Worm (Caenorhabditis elegans): ENCODE data around the gene Y53F4B.5.

DNA sequence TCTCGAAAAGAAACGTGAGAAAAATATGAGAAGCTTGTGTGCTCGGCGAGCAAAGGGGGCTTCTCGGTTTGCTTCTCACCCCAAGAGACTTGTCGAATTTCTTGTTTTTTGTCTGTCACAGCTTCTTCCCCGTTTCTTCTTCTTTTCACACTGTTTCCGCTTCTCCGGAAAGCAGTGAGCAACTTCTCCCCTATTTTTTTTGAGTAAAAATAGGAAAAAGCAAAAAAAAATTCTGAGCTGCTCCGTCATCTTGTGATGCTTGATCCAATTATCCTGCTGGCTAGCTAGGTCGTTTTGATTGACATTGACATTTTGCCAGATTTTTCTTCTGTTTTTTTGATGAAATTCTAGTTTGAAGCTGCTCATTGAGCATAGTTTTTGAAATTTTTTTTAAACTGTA lies 30.6 kb upstream of the Y53F4B.5 start, which contains the start of gene Y53F4B.51:
- TF ChIP-seq snpc-4 (tag; optimal IDR thresholded peaks at IDR 0.05), result no peak
- no peak for TF ChIP-seq nhr-12 (tag; optimal IDR thresholded peaks at IDR 0.05)
- TF ChIP-seq drap-1 (GFP tag; optimal IDR thresholded peaks at IDR 0.05), result no peak
- TF ChIP-seq sptf-1 (tag; optimal IDR thresholded peaks at IDR 0.05), result no peak
- TF ChIP-seq flh-1 (GFP tag; optimal IDR thresholded peaks at IDR 0.05), result no peak
- TF ChIP-seq ceh-43 (GFP tag; optimal IDR thresholded peaks at IDR 0.05), result no peak
